Fruit fly (Drosophila melanogaster) whole organism, embryonic: ENCODE results near the gene CG2187.
A peak's percentile ranks its signal among the peaks of the same experiment; 100 is the strongest.

Experiments used
- ATbp ChIP-seq: fragments of 200-800 bp; sonication (Bioruptor generic); optimal IDR thresholded peaks from 2 replicates; lab custom pipeline; 2017; ENCODE audit warnings: missing biosample characterization, mild to moderate bottlenecking, missing genetic modification characterization, missing genetic modification reagents
- Antp ChIP-seq: fragments of 200-800 bp; sonication (Bioruptor generic); optimal IDR thresholded peaks from 3 replicates; lab custom pipeline; 2016; ENCODE audit warnings: missing biosample characterization, missing genetic modification characterization
- Atf6 ChIP-seq: fragments of 200-800 bp; sonication (Bioruptor generic); IDR thresholded peaks from 2 replicates; pipeline ENCODE4 v1.3.6; 2022; ENCODE audit warnings: missing biosample characterization, missing genetic modification characterization
- CG10267 ChIP-seq: fragments of 200-800 bp; sonication (Bioruptor generic); optimal IDR thresholded peaks from 2 replicates; lab custom pipeline; 2018; ENCODE audit warnings: missing biosample characterization, mild to moderate bottlenecking, missing genetic modification characterization, moderate library complexity
- CG10366 ChIP-seq: fragments of 200-800 bp; sonication (Bioruptor generic); IDR thresholded peaks from 2 replicates; pipeline ENCODE4 v1.3.6; 2022; ENCODE audit warnings: missing biosample characterization, missing genetic modification characterization
- CG11696 ChIP-seq: fragments of 200-800 bp; sonication (Bioruptor generic); IDR thresholded peaks from 2 replicates; pipeline ENCODE4 v1.3.6; 2022; ENCODE audit warnings: missing biosample characterization, missing genetic modification characterization
- CG1233 ChIP-seq: fragments of 200-800 bp; sonication (Bioruptor generic); optimal IDR thresholded peaks from 4 replicates; lab custom pipeline; 2018; ENCODE audit warnings: missing biosample characterization, mild to moderate bottlenecking, missing genetic modification characterization
- CG12659 ChIP-seq: fragments of 200-800 bp; sonication (Bioruptor generic); optimal IDR thresholded peaks from 3 replicates; lab custom pipeline; 2017; ENCODE audit warnings: mild to moderate bottlenecking, missing biosample characterization, missing genetic modification reagents, missing genetic modification characterization
- CG18599 ChIP-seq: fragments of 200-800 bp; sonication (Bioruptor generic); optimal IDR thresholded peaks from 3 replicates; lab custom pipeline; 2017; ENCODE audit warnings: missing biosample characterization, missing genetic modification characterization, mild to moderate bottlenecking, moderate library complexity, missing genetic modification reagents
- CG2875 ChIP-seq: fragments of 200-800 bp; sonication (Bioruptor generic); optimal IDR thresholded peaks from 2 replicates; lab custom pipeline; 2017; ENCODE audit warnings: missing biosample characterization, mild to moderate bottlenecking, missing genetic modification characterization, missing genetic modification reagents
- CG31365 ChIP-seq: fragments of 200-800 bp; sonication (Bioruptor generic); optimal IDR thresholded peaks from 2 replicates; lab custom pipeline; 2018; ENCODE audit warnings: missing biosample characterization, mild to moderate bottlenecking, missing genetic modification characterization
- CG34422 ChIP-seq: fragments of 200-800 bp; sonication (Bioruptor generic); IDR thresholded peaks from 3 replicates; pipeline ENCODE4 v1.3.6; 2022; ENCODE audit warnings: missing biosample characterization, missing genetic modification characterization
- CG42726 ChIP-seq: fragments of 200-800 bp; sonication (Bioruptor generic); IDR thresholded peaks from 2 replicates; pipeline ENCODE4 v1.3.6; 2022; ENCODE audit warnings: missing biosample characterization, missing genetic modification characterization; ENCODE audit not compliant: partially characterized antibody
- CG4424 ChIP-seq: fragments of 200-800 bp; sonication (Bioruptor generic); optimal IDR thresholded peaks from 3 replicates; lab custom pipeline; 2016; ENCODE audit warnings: missing biosample characterization, missing genetic modification characterization
- CG4617 ChIP-seq: fragments of 200-800 bp; sonication (Bioruptor generic); optimal IDR thresholded peaks from 3 replicates; lab custom pipeline; 2016; ENCODE audit warnings: missing biosample characterization, missing genetic modification characterization, borderline replicate concordance
- CG6654 ChIP-seq: fragments of 200-800 bp; sonication (Bioruptor generic); optimal IDR thresholded peaks from 2 replicates; lab custom pipeline; 2017; ENCODE audit warnings: missing biosample characterization, mild to moderate bottlenecking, missing genetic modification characterization
- CG7372 ChIP-seq: fragments of 200-800 bp; sonication (Bioruptor generic); IDR thresholded peaks from 2 replicates; pipeline ENCODE4 v1.3.6; 2022; ENCODE audit warnings: missing biosample characterization, missing genetic modification characterization
- CG8388 ChIP-seq: fragments of 200-800 bp; sonication (Bioruptor generic); optimal IDR thresholded peaks from 2 replicates; lab custom pipeline; 2019; ENCODE audit warnings: missing biosample characterization, mild to moderate bottlenecking, missing genetic modification characterization, moderate library complexity
- CkIIα-i1 ChIP-seq: fragments of 200-800 bp; sonication (Bioruptor generic); IDR thresholded peaks from 2 replicates; pipeline ENCODE4 v1.3.6; 2022; ENCODE audit warnings: missing biosample characterization, missing genetic modification characterization
- CoRest ChIP-seq: fragments of 200-800 bp; sonication (Bioruptor generic); optimal IDR thresholded peaks from 3 replicates; lab custom pipeline; 2018; ENCODE audit warnings: missing biosample characterization, mild to moderate bottlenecking, missing genetic modification characterization, moderate library complexity
- D19A ChIP-seq: fragments of 200-800 bp; optimal IDR thresholded peaks from 3 replicates; lab custom pipeline; 2019; ENCODE audit warnings: missing biosample characterization, mild to moderate bottlenecking, missing genetic modification characterization, moderate library complexity
- Dbx ChIP-seq: fragments of 200-800 bp; sonication (Bioruptor generic); IDR thresholded peaks from 3 replicates; pipeline ENCODE4 v1.3.6; 2022; ENCODE audit warnings: missing biosample characterization, missing genetic modification characterization
- Dek ChIP-seq: fragments of 200-800 bp; sonication (Bioruptor generic); optimal IDR thresholded peaks from 3 replicates; lab custom pipeline; 2019; ENCODE audit warnings: missing biosample characterization, mild to moderate bottlenecking, missing genetic modification characterization, moderate library complexity
- Dfd ChIP-seq, 2 experiments: fragments of >200 bp; optimal IDR thresholded peaks; 2 replicates each; lab custom pipeline; 2017; ENCODE audit warnings: missing biosample characterization in 2 of 2, missing genetic modification characterization in 2 of 2
- Dll ChIP-seq: fragments of 200-800 bp; sonication (Bioruptor generic); IDR thresholded peaks from 4 replicates; pipeline ENCODE4 v1.3.6; 2022; ENCODE audit warnings: missing biosample characterization, missing genetic modification characterization; ENCODE audit not compliant: partially characterized antibody
- Drgx ChIP-seq: fragments of 200-800 bp; sonication (Bioruptor generic); IDR thresholded peaks from 2 replicates; pipeline ENCODE4 v1.3.6; 2022; ENCODE audit warnings: missing biosample characterization, missing genetic modification characterization
- ERR ChIP-seq: fragments of 200-800 bp; sonication (Bioruptor generic); optimal IDR thresholded peaks from 2 replicates; lab custom pipeline; 2016; ENCODE audit warnings: missing biosample characterization, missing genetic modification characterization
- HHEX ChIP-seq: fragments of 200-800 bp; sonication (Bioruptor generic); optimal IDR thresholded peaks from 3 replicates; lab custom pipeline; 2017; ENCODE audit warnings: missing biosample characterization, mild to moderate bottlenecking, missing genetic modification characterization, missing genetic modification reagents
- HmgD ChIP-seq: fragments of 200-800 bp; sonication (Bioruptor generic); optimal IDR thresholded peaks from 3 replicates; lab custom pipeline; 2016; ENCODE audit warnings: missing biosample characterization, missing genetic modification characterization
- Myb ChIP-seq: fragments of 200-800 bp; sonication (Bioruptor generic); optimal IDR thresholded peaks from 2 replicates; lab custom pipeline; 2016; ENCODE audit warnings: missing biosample characterization, missing genetic modification characterization
- Poxn ChIP-seq: fragments of 200-800 bp; sonication (Bioruptor generic); IDR thresholded peaks from 2 replicates; pipeline ENCODE4 v1.3.6; 2022; ENCODE audit warnings: missing biosample characterization, missing genetic modification characterization
- Scr ChIP-seq: fragments of 200-800 bp; sonication (Bioruptor generic); IDR thresholded peaks from 2 replicates; pipeline ENCODE4 v1.3.6; 2022; ENCODE audit warnings: missing biosample characterization, missing genetic modification characterization; ENCODE audit not compliant: partially characterized antibody
- abd-A ChIP-seq: fragments of 200-800 bp; sonication (Bioruptor generic); optimal IDR thresholded peaks from 3 replicates; lab custom pipeline; 2019; ENCODE audit warnings: missing biosample characterization, mild to moderate bottlenecking, missing genetic modification characterization, moderate library complexity
- ac ChIP-seq: fragments of 200-800 bp; sonication (Bioruptor generic); optimal IDR thresholded peaks from 3 replicates; lab custom pipeline; 2017; ENCODE audit warnings: missing biosample characterization, mild to moderate bottlenecking, missing genetic modification characterization
- al ChIP-seq: fragments of 200-800 bp; sonication (Bioruptor generic); IDR thresholded peaks from 2 replicates; pipeline ENCODE4 v1.3.6; 2022; ENCODE audit warnings: missing biosample characterization, missing genetic modification characterization
- aop ChIP-seq: fragments of 200-800 bp; sonication (Bioruptor generic); IDR thresholded peaks from 2 replicates; pipeline ENCODE4 v1.3.6; 2022; ENCODE audit warnings: missing biosample characterization, missing genetic modification characterization
- ato ChIP-seq: fragments of 200-800 bp; sonication (Bioruptor generic); IDR thresholded peaks from 2 replicates; pipeline ENCODE4 v1.3.6; 2022; ENCODE audit warnings: missing biosample characterization, missing genetic modification characterization; ENCODE audit not compliant: partially characterized antibody
- disco-r ChIP-seq: fragments of 200-800 bp; sonication (Bioruptor generic); optimal IDR thresholded peaks from 2 replicates; lab custom pipeline; 2016; ENCODE audit warnings: missing biosample characterization, missing genetic modification characterization
- emc ChIP-seq: fragments of 200-800 bp; sonication (Bioruptor generic); optimal IDR thresholded peaks from 2 replicates; lab custom pipeline; 2016; ENCODE audit warnings: missing biosample characterization, missing genetic modification characterization
- eve ChIP-seq, 2 experiments: fragments of >200 bp; optimal IDR thresholded peaks; 2 replicates each; lab custom pipeline; 2017; ENCODE audit warnings: missing biosample characterization in 2 of 2, missing genetic modification characterization in 2 of 2
- fru ChIP-seq: fragments of >200 bp; optimal IDR thresholded peaks from 2 replicates; lab custom pipeline; 2017
- gsb ChIP-seq: fragments of 200-800 bp; sonication (Bioruptor generic); IDR thresholded peaks from 2 replicates; pipeline ENCODE4 v1.3.6; 2022; ENCODE audit warnings: missing biosample characterization, missing genetic modification characterization
- mam ChIP-seq: fragments of 200-800 bp; sonication (Bioruptor generic); optimal IDR thresholded peaks from 3 replicates; lab custom pipeline; 2016; ENCODE audit warnings: missing biosample characterization, missing genetic modification characterization
- mirr ChIP-seq: fragments of 200-800 bp; sonication (Bioruptor generic); optimal IDR thresholded peaks from 3 replicates; lab custom pipeline; 2018; ENCODE audit warnings: missing biosample characterization, mild to moderate bottlenecking, missing genetic modification characterization
- pho ChIP-seq: fragments of 200-800 bp; sonication (Bioruptor generic); optimal IDR thresholded peaks from 2 replicates; lab custom pipeline; 2016; ENCODE audit warnings: missing biosample characterization, missing genetic modification characterization
- pros ChIP-seq: fragments of 200-800 bp; sonication (Bioruptor generic); optimal IDR thresholded peaks from 3 replicates; lab custom pipeline; 2019; ENCODE audit warnings: missing biosample characterization, mild to moderate bottlenecking, missing genetic modification characterization, moderate library complexity
- sens-2 ChIP-seq: fragments of 200-800 bp; sonication (Bioruptor generic); IDR thresholded peaks from 2 replicates; pipeline ENCODE4 v1.3.6; 2022; ENCODE audit warnings: missing biosample characterization, missing genetic modification characterization
- stc ChIP-seq: fragments of 200-800 bp; sonication (Bioruptor generic); IDR thresholded peaks from 2 replicates; pipeline ENCODE4 v1.3.6; 2022; ENCODE audit warnings: missing biosample characterization, missing genetic modification characterization
- twi ChIP-seq: fragments of 200-800 bp; optimal IDR thresholded peaks from 2 replicates; lab custom pipeline; 2019; ENCODE audit warnings: missing biosample characterization, mild to moderate bottlenecking, missing genetic modification characterization, moderate library complexity
- zfh1 ChIP-seq: fragments of 200-800 bp; sonication (Bioruptor generic); IDR thresholded peaks from 3 replicates; pipeline ENCODE4 v1.3.6; 2022; ENCODE audit warnings: missing biosample characterization, missing genetic modification characterization

CG2187 gene

dm6 chr3R:31725486-31726227, 32.8 kb downstream of the CG2187 start (continued):
- TF ChIP-seq CG2875 (GFP tag; lab: Kevin White, UChicago) (no peak), CG18599 (GFP tag; lab: Kevin White, UChicago) (no peak), CG7372 (GFP tag; lab: Robert Waterston, UW) (no peak), Antp (GFP tag; lab: Kevin White, UChicago) (no peak), D19A (tag; lab: Kevin White, UChicago) (no peak), CG6654 (GFP tag; lab: Kevin White, UChicago) (no peak), aop (GFP tag; lab: Robert Waterston, UW) (peak; percentile 83; the same call in 1 of the 2 replicates), pros (GFP tag; lab: Kevin White, UChicago) (peak; percentile 66), HHEX (GFP tag; lab: Kevin White, UChicago) (no peak), sens-2 (0 out of 2 replicates have a peak, but pooled peaks have one; percentile 33), gsb (no peak), fru (lab: Kevin White, UChicago) (no peak), HmgD (no peak), CG8388 (GFP tag; lab: Kevin White, UChicago) (no peak), eve (GFP tag; optimal IDR thresholded peaks at IDR 0.05; lab: Kevin White, UChicago) (no peak), mirr (GFP tag; lab: Kevin White, UChicago) (no peak), Dek (no peak), CG10366 (no peak), Drgx (0 out of 2 replicates have a peak, but pooled peaks have one; percentile 5), ERR (no peak), CG31365 (tag; lab: Kevin White, UChicago) (no peak), abd-A (tag; lab: Kevin White, UChicago) (no peak), zfh1 (GFP tag; lab: Robert Waterston, UW) (no peak; the same call in 2 of the 3 replicates), Poxn (GFP tag; lab: Robert Waterston, UW) (no peak), CG34422 (GFP tag; lab: Robert Waterston, UW) (no peak), ato (no peak), ac (GFP tag; lab: Kevin White, UChicago) (no peak), mam (GFP tag; lab: Kevin White, UChicago) (no peak), pho (GFP tag; lab: Kevin White, UChicago) (no peak), CG42726 (GFP tag; lab: Robert Waterston, UW) (no peak), al (GFP tag; lab: Robert Waterston, UW) (no peak), twi (tag; lab: Kevin White, UChicago) (peak; percentile 20), CG10267 (no peak), CG4424 (GFP tag; lab: Kevin White, UChicago) (no peak), CoRest (tag; lab: Kevin White, UChicago) (no peak), Myb (GFP tag; lab: Kevin White, UChicago) (no peak), CG1233 (peak; percentile 5), disco-r (GFP tag; lab: Kevin White, UChicago) (no peak), CG11696 (no peak), CG4617 (GFP tag; lab: Kevin White, UChicago) (no peak), stc (GFP tag; lab: Robert Waterston, UW) (no peak), emc (no peak), ATbp (GFP tag; lab: Kevin White, UChicago) (peak; percentile 38), Dbx (GFP tag; lab: Robert Waterston, UW) (no peak), CG12659 (no peak), Dll (GFP tag; lab: Robert Waterston, UW) (no peak), Scr (GFP tag; lab: Robert Waterston, UW) (0 out of 2 replicates have a peak, but pooled peaks have one; percentile 15), Atf6 (GFP tag; lab: Robert Waterston, UW) (no peak), Dfd (GFP tag; optimal IDR thresholded peaks at IDR 0.05; lab: Kevin White, UChicago) (no peak), CkIIα-i1 (GFP tag; lab: Robert Waterston, UW) (no peak)
